Worm (Caenorhabditis elegans): ENCODE results near the gene cfz-2.
A peak's percentile ranks its signal among the peaks of the same experiment; 100 is the strongest.

cfz-2 gene

DNA sequence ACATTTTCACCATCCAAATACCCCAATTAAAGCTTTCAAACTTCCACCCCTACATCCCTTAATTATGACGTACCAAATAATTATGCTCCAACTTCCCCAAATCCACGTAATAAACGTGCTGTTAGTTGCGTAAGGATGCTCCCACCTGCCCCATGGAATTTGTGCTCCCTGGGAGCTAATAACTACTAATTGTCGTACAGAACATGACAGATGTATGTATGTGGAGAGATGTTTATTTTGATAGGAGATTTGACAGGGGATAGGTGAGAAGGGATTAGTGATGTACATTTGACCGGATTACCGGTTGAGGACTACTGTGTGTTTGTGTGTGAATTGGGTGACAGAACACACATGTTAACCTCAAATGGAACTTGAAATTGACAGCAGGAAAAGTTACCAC, 5.1 kb upstream of the cfz-2 start:
- no peak for TF ChIP-seq hrde-1 (tag; optimal IDR thresholded peaks at IDR 0.05; ENCODE audit: borderline replicate concordance)
- TF ChIP-seq ztf-6 (GFP tag; IDR thresholded peaks at IDR 0.05): no peak
- TF ChIP-seq pbrm-1 (GFP tag; IDR thresholded peaks at IDR 0.05): no peak
- no peak for TF ChIP-seq Y79H2A.3 (GFP tag; conservative IDR thresholded peaks at IDR 0.05)
- TF ChIP-seq F39B2.1 (GFP tag; IDR thresholded peaks at IDR 0.05): no peak
- TF ChIP-seq D2030.7 (GFP tag; IDR thresholded peaks at IDR 0.05): no peak
- TF ChIP-seq madf-6 (GFP tag; IDR thresholded peaks at IDR 0.05): no peak
- no peak for TF ChIP-seq somi-1 (GFP tag; optimal IDR thresholded peaks at IDR 0.05)
- no peak for TF ChIP-seq ztf-26 (tag; optimal IDR thresholded peaks at IDR 0.05)

DNA sequence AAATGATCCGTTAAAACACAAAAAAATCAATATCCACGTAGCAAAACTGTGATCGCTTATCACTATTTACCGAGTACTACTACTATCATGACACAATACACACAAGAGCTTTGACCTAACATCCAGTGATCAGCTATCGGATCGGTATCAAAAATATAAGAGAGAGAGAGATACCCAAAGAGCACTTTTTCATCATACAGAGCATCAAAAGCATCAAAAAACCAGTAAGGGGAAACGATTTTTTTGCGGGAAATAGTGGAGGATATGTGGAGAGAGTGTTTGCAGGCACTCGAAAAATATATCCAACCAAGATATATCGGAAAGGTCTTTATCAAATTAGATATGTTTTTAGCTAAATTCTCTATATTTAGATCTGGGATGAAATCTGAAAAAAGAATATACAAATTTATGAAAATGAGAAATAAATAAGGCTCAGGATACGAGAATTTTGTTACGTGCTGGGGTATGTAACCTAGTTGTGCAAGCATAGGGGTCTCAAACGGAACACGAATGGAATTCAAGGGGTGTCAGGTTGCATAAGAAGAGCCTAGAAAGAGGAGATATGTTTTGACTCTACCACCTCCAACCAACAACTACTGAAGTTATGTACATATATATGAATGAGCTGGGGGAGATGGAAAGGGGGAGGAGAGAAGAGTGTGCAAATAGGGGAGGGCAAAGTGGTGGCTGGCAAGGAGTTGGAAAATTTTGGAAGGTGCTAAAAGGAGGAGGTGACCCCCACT, 584 bp upstream of the cfz-2 start:
- TF ChIP-seq lin-26 (GFP tag; IDR thresholded peaks at IDR 0.05) (0 out of 2 replicates have a peak, but pooled peaks have one; percentile 45), hlh-12 (tag; optimal IDR thresholded peaks at IDR 0.05) (no peak)

DNA sequence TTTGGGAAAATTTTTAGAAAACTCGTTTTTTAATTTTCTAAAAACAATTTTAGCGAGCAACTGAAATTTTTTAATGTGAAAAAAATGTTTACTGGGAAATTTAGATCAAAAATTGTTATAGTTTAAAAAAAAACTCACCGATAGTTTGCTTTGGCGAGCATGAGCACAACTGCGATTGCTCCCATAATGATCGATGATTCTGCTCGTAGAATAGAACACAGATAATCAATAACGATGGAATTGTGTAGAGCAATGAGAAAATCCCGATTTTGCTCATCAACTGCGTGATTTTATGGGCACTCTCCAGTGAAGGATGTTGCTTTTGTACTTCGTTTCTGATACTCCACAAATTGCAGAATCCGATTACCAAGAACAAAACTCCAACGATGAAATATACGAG, 2.1 kb downstream of the cfz-2 start:
- TF ChIP-seq F57A8.1 (GFP tag; optimal IDR thresholded peaks at IDR 0.05): no peak
- no peak for TF ChIP-seq mes-4 (tag; optimal IDR thresholded peaks at IDR 0.05)
- no peak for TF ChIP-seq ekl-4 (GFP tag; IDR thresholded peaks at IDR 0.05)
- TF ChIP-seq tbx-9 (tag; optimal IDR thresholded peaks at IDR 0.05; ENCODE audit: borderline replicate concordance): no peak
- no peak for TF ChIP-seq zim-3 (tag; optimal IDR thresholded peaks at IDR 0.05)
- no peak for TF ChIP-seq dox-1 (GFP tag; IDR thresholded peaks at IDR 0.05)
- no peak for TF ChIP-seq B0261.1 (tag; optimal IDR thresholded peaks at IDR 0.05)
- no peak for TF ChIP-seq nhr-120 (GFP tag; IDR thresholded peaks at IDR 0.05)
- TF ChIP-seq let-526 (GFP tag; IDR thresholded peaks at IDR 0.05): no peak
- no peak for TF ChIP-seq akir-1 (GFP tag; optimal IDR thresholded peaks at IDR 0.05)
- no peak for TF ChIP-seq Y67H2A.10 (GFP tag; conservative IDR thresholded peaks at IDR 0.05)
- TF ChIP-seq die-1 (tag; optimal IDR thresholded peaks at IDR 0.05): no peak
- TF ChIP-seq mel-28 (tag; optimal IDR thresholded peaks at IDR 0.05; ENCODE audit: borderline replicate concordance): no peak
- no peak for TF ChIP-seq lin-40 (tag; optimal IDR thresholded peaks at IDR 0.05)

DNA sequence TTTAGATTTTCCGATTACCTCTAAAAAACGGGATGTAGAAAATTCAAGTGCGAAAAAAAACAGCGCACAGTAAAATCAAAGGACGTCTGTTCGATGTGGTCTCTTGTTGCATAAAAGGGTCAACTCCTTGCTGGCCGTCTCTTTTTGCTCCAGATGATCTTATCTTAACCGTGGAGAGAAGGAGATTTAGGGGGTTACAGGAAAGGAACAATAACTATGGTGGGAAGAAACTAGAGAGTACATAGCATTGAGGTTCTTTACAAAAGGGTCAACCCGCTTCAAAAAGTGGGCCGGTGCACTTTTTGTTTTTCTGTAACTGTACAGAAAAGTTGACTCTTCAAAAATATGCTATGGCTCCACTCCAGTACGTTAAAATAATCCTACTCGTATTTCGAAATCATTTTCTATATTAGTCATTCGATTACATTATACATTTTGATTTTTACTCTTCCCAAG, 13.1 kb downstream of the cfz-2 start, which contains the start of the genes T20D4.19 and srj-9:
Gene T20D4.19, minus strand, starts transcription at position 101 of the 456 bp plus-strand sequence.
Gene srj-9, plus strand, starts transcription at position 406 of the 456 bp plus-strand sequence.
- TF ChIP-seq mcd-1 (GFP tag; IDR thresholded peaks at IDR 0.05): no peak
- TF ChIP-seq T26A5.8 (tag; optimal IDR thresholded peaks at IDR 0.05): no peak
- 0 out of 2 replicates have a peak, but pooled peaks have one; percentile 51 for TF ChIP-seq madf-3 (GFP tag; IDR thresholded peaks at IDR 0.05)
- no peak for TF ChIP-seq mes-4 (tag; optimal IDR thresholded peaks at IDR 0.05)

DNA sequence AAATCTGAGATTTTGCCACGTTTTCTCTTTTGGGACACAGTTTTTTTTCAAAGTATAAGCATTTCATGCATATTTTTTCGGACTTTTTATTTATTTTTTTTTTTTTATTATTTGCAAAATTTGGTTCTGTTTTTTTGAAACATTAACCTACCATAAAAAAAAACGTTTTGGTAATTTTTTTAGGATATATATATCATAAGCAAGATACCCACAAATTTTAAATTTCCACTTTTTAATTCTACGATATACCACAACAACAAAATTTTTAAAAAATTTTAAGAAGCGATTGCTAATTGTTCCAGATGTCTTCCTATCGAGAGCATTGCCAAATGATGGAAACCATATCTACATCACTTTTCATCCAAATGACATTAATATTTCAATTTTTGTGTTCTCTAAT, 16.0 kb downstream of the cfz-2 start, which contains the start of gene srab-20:
Gene srab-20, plus strand, starts transcription at position 301 of the 400 bp plus-strand sequence.
- no peak for TF ChIP-seq T26A5.8 (tag; optimal IDR thresholded peaks at IDR 0.05)

DNA sequence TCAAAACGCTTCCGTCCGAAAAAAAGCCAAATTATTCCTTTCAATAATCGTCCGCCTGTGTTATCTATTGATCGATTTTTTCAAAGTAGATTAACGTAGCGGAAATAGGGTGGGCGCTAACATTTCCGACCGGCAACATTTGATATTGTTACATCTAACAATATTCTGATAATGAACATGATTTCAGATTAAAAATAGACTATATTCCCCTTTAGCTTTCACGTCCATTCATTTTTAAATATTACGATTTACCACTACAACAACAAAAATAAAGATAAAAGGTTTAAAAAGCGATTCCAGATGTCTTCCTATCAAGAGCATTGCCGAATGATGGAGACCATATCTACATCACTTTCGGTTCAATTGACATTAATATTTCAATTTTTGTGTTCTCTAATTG, 18.6 kb downstream of the cfz-2 start, which contains the start of gene srab-22:
Gene srab-22, plus strand, starts transcription at position 301 of the 400 bp plus-strand sequence.
- TF ChIP-seq B0019.2 (GFP tag; conservative IDR thresholded peaks at IDR 0.05) (no peak), lin-40 (tag; optimal IDR thresholded peaks at IDR 0.05) (no peak), hrde-1 (tag; optimal IDR thresholded peaks at IDR 0.05; ENCODE audit: borderline replicate concordance) (no peak), F49E8.2 (tag; optimal IDR thresholded peaks at IDR 0.05; ENCODE audit: insufficient read depth) (no peak), F55B11.4 (tag; optimal IDR thresholded peaks at IDR 0.05; ENCODE audit: borderline replicate concordance, insufficient read depth) (no peak), zim-3 (tag; optimal IDR thresholded peaks at IDR 0.05) (no peak), aptf-2 (GFP tag; conservative IDR thresholded peaks at IDR 0.05) (no peak), madf-8 (GFP tag; conservative IDR thresholded peaks at IDR 0.05) (no peak), T07F8.4 (tag; optimal IDR thresholded peaks at IDR 0.05) (no peak), ceh-40 (GFP tag; IDR thresholded peaks at IDR 0.05) (no peak), ekl-4 (GFP tag; IDR thresholded peaks at IDR 0.05) (no peak), ZK185.1 (tag; optimal IDR thresholded peaks at IDR 0.05; ENCODE audit: poor library complexity, severe bottlenecking) (no peak), xnd-1 (tag; optimal IDR thresholded peaks at IDR 0.05) (no peak), attf-3 (GFP tag; conservative IDR thresholded peaks at IDR 0.05) (no peak), K11D2.4 (GFP tag; IDR thresholded peaks at IDR 0.05) (no peak)

All from whole organism, young adult.